Worm (Caenorhabditis elegans) whole organism, early embryonic: ENCODE results near the gene bet-2.

Experiments used
- B0310.2 ChIP-seq: sonication (generic microtip); optimal IDR thresholded peaks from 2 replicates; lab custom pipeline; 2016; ENCODE audit warnings: mild to moderate bottlenecking, missing genetic modification characterization, missing compliant biosample characterization
- F13C5.2 ChIP-seq: sonication (generic microtip); optimal IDR thresholded peaks from 2 replicates; lab custom pipeline; 2017; ENCODE audit warnings: mild to moderate bottlenecking, missing genetic modification characterization, inconsistent platforms, missing compliant biosample characterization
- aly-1 ChIP-seq: sonication (generic microtip); optimal IDR thresholded peaks from 2 replicates; lab custom pipeline; 2016; ENCODE audit warnings: missing genetic modification characterization, missing compliant biosample characterization
- ama-1 ChIP-seq: fragments of 150-350 bp; optimal IDR thresholded peaks from 2 replicates; lab custom pipeline; 2014
- ceh-13 ChIP-seq: fragments of 200-800 bp; sonication (Bioruptor generic); optimal IDR thresholded peaks from 2 replicates; lab custom pipeline; 2018; ENCODE audit warnings: mild to moderate bottlenecking, missing genetic modification characterization, missing compliant biosample characterization
- ceh-36 ChIP-seq: sonication (generic microtip); optimal IDR thresholded peaks from 2 replicates; lab custom pipeline; 2016; ENCODE audit warnings: missing genetic modification characterization, inconsistent platforms, missing compliant biosample characterization
- ets-7 ChIP-seq: sonication (generic microtip); optimal IDR thresholded peaks from 2 replicates; lab custom pipeline; 2016; ENCODE audit warnings: missing genotype, missing genetic modification characterization, missing compliant biosample characterization
- flt-1 ChIP-seq: fragments of 200-800 bp; sonication (Bioruptor generic); IDR thresholded peaks from 2 replicates; pipeline ENCODE4 v1.3.6; 2022; ENCODE audit warnings: missing genetic modification characterization, missing compliant biosample characterization
- hmbx-1 ChIP-seq: sonication (generic microtip); optimal IDR thresholded peaks from 2 replicates; lab custom pipeline; 2016; ENCODE audit warnings: mild to moderate bottlenecking, missing genetic modification characterization, missing compliant biosample characterization
- hmg-4 ChIP-seq: fragments of 200-800 bp; sonication (Bioruptor generic); optimal IDR thresholded peaks from 2 replicates; lab custom pipeline; 2018; ENCODE audit warnings: mild to moderate bottlenecking, missing genetic modification characterization, missing compliant biosample characterization
- hnd-1 ChIP-seq: sonication (generic microtip); optimal IDR thresholded peaks from 2 replicates; lab custom pipeline; 2016; ENCODE audit warnings: missing genetic modification characterization, missing compliant biosample characterization
- pes-1 ChIP-seq: fragments of 200-800 bp; sonication (Bioruptor generic); IDR thresholded peaks from 2 replicates; pipeline ENCODE4 v1.3.6; 2022; ENCODE audit warnings: missing genetic modification reagents, missing genetic modification characterization, missing compliant biosample characterization
- scrt-1 ChIP-seq: fragments of 200-800 bp; sonication (Bioruptor generic); IDR thresholded peaks from 2 replicates; pipeline ENCODE4 v1.3.6; 2022; ENCODE audit warnings: missing genetic modification characterization, missing compliant biosample characterization
- sea-1 ChIP-seq: fragments of 200-800 bp; sonication (Bioruptor generic); conservative IDR thresholded peaks from 2 replicates; pipeline ENCODE4 v1.3.6; 2022; ENCODE audit warnings: missing genetic modification characterization, missing compliant biosample characterization
- tbx-11 ChIP-seq: fragments of 200-800 bp; sonication (Bioruptor generic); IDR thresholded peaks from 2 replicates; pipeline ENCODE4 v1.3.6; 2022; ENCODE audit warnings: missing genetic modification characterization, missing compliant biosample characterization
- tbx-37 ChIP-seq: fragments of 200-800 bp; sonication (Bioruptor generic); conservative IDR thresholded peaks from 2 replicates; pipeline ENCODE4 v1.3.6; 2022; ENCODE audit warnings: missing genetic modification reagents, missing genetic modification characterization, missing compliant biosample characterization
- tra-4 ChIP-seq: sonication (generic microtip); optimal IDR thresholded peaks from 2 replicates; lab custom pipeline; 2017; ENCODE audit warnings: missing genetic modification characterization, missing compliant biosample characterization

The bet-2 gene

ce11 chrX:10616041-10616440 lies 47.0 kb downstream of the bet-2 start:
- no peak for TF ChIP-seq aly-1 (tag; lab: Kevin White, UChicago)

- no peak for TF ChIP-seq tra-4 (tag; lab: Kevin White, UChicago)
- TF ChIP-seq sea-1 = no peak
- TF ChIP-seq scrt-1 (GFP tag; lab: Robert Waterston, UW) = no peak
- no peak for TF ChIP-seq hmg-4 (GFP tag; lab: Kevin White, UChicago)
- TF ChIP-seq F13C5.2 (tag; lab: Kevin White, UChicago) = no peak
- TF ChIP-seq ceh-36 (tag; lab: Kevin White, UChicago) = no peak
- no peak for TF ChIP-seq pes-1 (GFP tag; lab: Robert Waterston, UW)
- no peak for TF ChIP-seq tbx-37 (GFP tag; lab: Robert Waterston, UW)
- no peak for TF ChIP-seq flt-1 (GFP tag; lab: Robert Waterston, UW)
- no peak for TF ChIP-seq ets-7
- TF ChIP-seq ceh-13 (GFP tag; lab: Kevin White, UChicago) = no peak
- TF ChIP-seq hmbx-1 (tag; lab: Kevin White, UChicago) = no peak
- TF ChIP-seq tbx-11 (GFP tag; lab: Robert Waterston, UW) = no peak
- no peak for TF ChIP-seq B0310.2 (tag; lab: Kevin White, UChicago)
- no peak for TF ChIP-seq hnd-1 (tag; lab: Kevin White, UChicago)
- TF ChIP-seq ama-1 (lab: Kevin White, UChicago) = no peak
Observed at ce11 chrX:10617815-10618214, 48.7 kb downstream of the bet-2 start.

ce11 chrX:10618619-10619130 lies 49.6 kb downstream of the bet-2 start:
- TF ChIP-seq tbx-11 (GFP tag; lab: Robert Waterston, UW) (no peak), pes-1 (GFP tag; lab: Robert Waterston, UW) (no peak), tbx-37 (GFP tag; lab: Robert Waterston, UW) (no peak), hmg-4 (GFP tag; lab: Kevin White, UChicago) (no peak), tra-4 (tag; lab: Kevin White, UChicago) (no peak), ets-7 (no peak), ceh-13 (GFP tag; lab: Kevin White, UChicago) (no peak), scrt-1 (GFP tag; lab: Robert Waterston, UW) (no peak), sea-1 (no peak), hnd-1 (tag; lab: Kevin White, UChicago) (no peak), hmbx-1 (tag; lab: Kevin White, UChicago) (no peak), F13C5.2 (tag; lab: Kevin White, UChicago) (no peak), ceh-36 (tag; lab: Kevin White, UChicago) (no peak), flt-1 (GFP tag; lab: Robert Waterston, UW) (no peak), aly-1 (tag; lab: Kevin White, UChicago) (no peak), B0310.2 (tag; lab: Kevin White, UChicago) (no peak)

DNA sequence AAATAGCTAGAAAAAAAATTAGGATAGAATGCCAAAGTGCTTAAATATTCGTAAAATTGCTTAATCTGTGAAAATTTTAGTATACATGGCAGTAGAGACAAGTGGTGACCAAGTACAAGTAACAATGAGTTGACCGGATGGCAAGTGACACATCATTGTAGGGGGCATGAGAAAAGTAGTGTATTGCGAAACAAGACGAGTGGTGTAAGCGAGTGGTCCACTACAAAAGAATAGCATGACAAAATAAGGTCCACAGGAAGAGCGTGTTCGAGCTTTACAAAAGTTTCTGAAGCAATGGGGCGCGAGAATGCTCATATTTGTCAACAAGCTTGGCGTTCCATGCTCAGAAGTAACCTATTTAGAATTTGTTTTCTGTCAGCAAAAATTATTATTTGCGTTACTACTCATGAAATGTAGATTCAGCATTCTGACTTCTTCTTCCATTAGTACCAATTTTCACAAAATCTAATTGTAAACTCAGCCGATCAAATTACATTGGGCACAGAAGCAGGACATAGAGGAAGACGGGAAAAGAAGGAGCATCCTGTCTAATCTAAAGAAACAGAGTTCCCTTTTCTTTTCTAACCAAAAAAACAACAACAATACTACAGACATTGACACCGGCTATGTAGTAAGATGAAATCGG lies 50.6 kb downstream of the bet-2 start:
- no peak for TF ChIP-seq F13C5.2 (tag; lab: Kevin White, UChicago)
- TF ChIP-seq sea-1 = no peak
- no peak for TF ChIP-seq hmg-4 (GFP tag; lab: Kevin White, UChicago)
- TF ChIP-seq B0310.2 (tag; lab: Kevin White, UChicago) = no peak
- TF ChIP-seq ama-1 (lab: Kevin White, UChicago) = no peak
- TF ChIP-seq tbx-11 (GFP tag; lab: Robert Waterston, UW) = no peak
- no peak for TF ChIP-seq ceh-36 (tag; lab: Kevin White, UChicago)

ce11 chrX:10622607-10623006 lies 53.5 kb downstream of the bet-2 start:
- TF ChIP-seq ama-1 (lab: Kevin White, UChicago) = no peak
- TF ChIP-seq hnd-1 (tag; lab: Kevin White, UChicago) = no peak
- no peak for TF ChIP-seq ets-7
- no peak for TF ChIP-seq sea-1
- TF ChIP-seq tbx-11 (GFP tag; lab: Robert Waterston, UW) = no peak
- no peak for TF ChIP-seq F13C5.2 (tag; lab: Kevin White, UChicago)

- TF ChIP-seq ceh-36 (tag; lab: Kevin White, UChicago) (peak; percentile 15), tbx-11 (GFP tag; lab: Robert Waterston, UW) (no peak), B0310.2 (tag; lab: Kevin White, UChicago) (no peak), hmbx-1 (tag; lab: Kevin White, UChicago) (no peak), scrt-1 (GFP tag; lab: Robert Waterston, UW) (no peak), F13C5.2 (tag; lab: Kevin White, UChicago) (peak; percentile 50), hmg-4 (GFP tag; lab: Kevin White, UChicago) (peak; percentile 69)
Observed at ce11 chrX:10623119-10623518, 54.0 kb downstream of the bet-2 start.

- TF ChIP-seq F13C5.2 (tag; lab: Kevin White, UChicago) (peak; percentile 15), aly-1 (tag; lab: Kevin White, UChicago) (no peak), scrt-1 (GFP tag; lab: Robert Waterston, UW) (no peak), ceh-36 (tag; lab: Kevin White, UChicago) (no peak), ama-1 (lab: Kevin White, UChicago) (no peak), hmbx-1 (tag; lab: Kevin White, UChicago) (no peak), hmg-4 (GFP tag; lab: Kevin White, UChicago) (no peak), sea-1 (no peak)
Observed at ce11 chrX:10624157-10624623, 55.1 kb downstream of the bet-2 start, which contains the start of gene abl-1. TSS of gene abl-1 (minus strand) at chrX:10624207.
